Fruit fly (Drosophila melanogaster) ovary, adult (tissue): ENCODE data around the gene Argk1.

ENCODE experiments used
- CG17801 ChIP-seq: fragments of 200-800 bp; optimal IDR thresholded peaks from 2 replicates; lab custom pipeline; 2019; ENCODE audit warnings: missing biosample characterization, mild to moderate bottlenecking, missing genetic modification characterization, moderate library complexity; ENCODE audit not compliant: partially characterized antibody

Gene Argk1

dm6 chr3L:9023627-9024026 is 42.2 kb downstream of the Argk1 start:
- no peak for TF ChIP-seq CG17801

DNA sequence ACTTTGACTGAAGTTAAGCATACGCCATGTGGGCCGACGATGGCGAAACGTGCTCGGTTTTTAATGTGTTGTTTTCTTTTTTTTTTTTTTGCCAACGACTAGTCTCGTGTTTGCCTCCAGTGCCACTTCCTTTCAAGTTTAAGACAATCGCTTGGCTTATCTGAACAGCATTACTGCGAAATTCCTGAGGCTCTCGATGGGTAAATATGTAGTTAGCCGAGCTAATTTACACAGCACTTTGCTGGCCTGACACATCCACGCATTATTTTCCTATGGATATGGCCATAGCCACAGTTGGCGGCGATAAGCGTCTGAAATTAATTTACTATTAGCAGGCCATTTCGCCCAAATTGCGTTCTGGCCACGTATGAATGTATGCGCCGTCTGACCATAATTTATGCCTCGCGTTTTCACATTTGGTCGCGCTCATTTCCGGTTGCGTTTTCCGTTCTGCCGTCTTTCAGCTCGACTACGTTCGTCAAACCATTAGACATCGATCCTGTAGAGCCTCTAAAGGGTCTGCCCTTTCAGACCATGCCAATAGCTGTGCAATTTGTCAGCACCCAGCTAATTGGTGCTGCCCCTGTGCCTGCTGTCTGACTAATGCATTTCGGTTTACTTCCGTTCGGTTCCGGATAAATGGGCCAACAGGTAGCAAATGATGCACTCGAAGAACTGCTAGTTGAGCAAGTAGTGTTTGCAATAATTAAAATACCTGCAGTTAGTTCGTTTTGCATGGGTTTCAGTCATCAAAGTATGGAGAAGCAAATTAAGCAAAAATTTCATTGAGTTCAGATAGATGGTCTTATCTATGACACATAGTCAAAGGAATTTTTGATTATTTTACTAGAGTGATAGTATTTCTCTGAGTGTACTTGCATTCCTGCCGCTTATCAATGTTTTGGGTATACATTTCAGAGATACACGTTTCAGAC is 45.1 kb downstream of the Argk1 start:
- TF ChIP-seq CG17801: no peak

DNA sequence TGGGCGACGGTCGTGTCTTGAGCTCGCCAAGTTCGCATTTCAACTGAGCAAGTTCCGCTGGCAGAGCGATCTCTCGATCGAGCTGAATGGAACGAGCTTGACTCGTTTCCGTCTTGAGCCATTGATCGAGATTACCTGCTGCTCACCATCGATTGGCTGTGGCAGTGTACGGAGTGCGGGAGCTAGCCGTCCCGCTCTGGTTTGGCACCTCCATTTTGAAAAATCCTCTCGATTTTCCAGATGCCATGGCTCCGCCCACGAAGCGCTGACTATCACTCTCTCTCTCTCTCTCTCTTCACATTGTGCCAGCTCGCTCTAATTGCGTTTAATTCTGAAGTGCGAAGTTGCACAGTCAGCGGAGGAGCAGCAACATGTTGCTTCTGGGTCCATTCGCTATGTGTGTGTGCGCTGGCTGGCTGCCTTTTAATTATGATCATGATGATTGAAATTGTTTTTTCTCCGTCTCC is 46.6 kb downstream of the Argk1 start, which contains the start of gene Doc2:
Gene Doc2 (minus strand): TSS at position 51 of the 467 bp plus-strand sequence.
- TF ChIP-seq CG17801: no peak

dm6 chr3L:9017414-9017813 is 48.4 kb downstream of the Argk1 start:
- no peak for TF ChIP-seq CG17801

DNA sequence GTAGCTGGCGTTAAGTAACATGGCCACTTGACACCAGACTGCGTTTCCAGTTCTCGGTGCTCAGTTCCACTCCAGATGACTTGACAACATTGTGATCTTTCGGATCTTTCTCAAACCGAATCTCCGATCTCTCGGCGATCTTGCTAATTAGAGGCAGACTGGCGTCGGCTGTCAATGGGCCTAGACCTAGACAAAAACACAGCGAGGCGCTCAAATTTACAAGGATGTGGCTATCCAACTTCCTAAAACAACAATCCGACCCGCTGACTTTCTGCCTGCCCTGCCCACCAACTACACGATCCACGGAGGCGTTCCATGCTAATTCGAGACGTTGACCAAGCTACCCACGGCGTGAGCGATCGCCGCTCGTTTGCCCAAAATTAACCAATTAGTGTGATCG is 52.1 kb downstream of the Argk1 start:
- TF ChIP-seq CG17801: no peak

DNA sequence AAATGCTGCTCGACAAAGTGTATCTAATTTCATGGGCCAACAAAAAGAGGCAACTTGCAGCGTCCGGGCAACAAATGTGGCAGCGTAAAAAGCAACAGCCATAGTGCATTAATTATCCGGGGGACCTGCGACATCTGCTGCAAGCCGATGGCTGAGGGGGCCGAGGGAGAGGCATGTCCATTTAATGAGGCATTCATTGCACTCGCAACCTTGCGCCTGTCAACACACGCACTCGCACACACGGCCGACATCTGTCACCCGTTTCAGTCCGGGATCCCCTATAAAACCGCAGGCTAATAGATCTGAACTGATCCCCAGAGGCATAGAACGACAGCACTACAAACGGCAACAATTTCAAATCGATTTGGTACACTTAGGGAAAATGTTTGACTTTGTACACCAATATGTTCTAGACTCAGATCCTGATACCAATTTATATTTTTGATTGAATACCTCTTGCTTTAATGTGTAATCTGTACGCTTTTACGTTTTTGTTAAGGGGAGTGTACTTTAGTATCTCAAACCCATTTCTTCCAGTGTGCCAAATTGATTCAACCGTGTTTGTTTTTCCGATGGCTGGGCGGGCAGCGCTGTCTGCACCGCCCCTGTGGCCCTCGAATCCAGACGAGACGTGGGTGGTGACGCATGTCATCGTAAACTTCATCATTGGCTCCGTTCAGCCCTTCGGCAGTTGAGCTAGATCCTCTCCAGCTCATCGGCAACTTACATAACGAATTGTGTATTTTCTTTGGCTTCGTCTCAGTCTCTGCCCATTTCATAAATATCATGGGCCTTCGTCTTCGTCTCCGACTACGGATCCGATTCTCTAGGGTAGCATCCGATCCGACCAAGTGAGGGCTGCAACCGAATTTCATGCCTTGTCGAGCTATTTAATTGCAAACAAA is 54.1 kb downstream of the Argk1 start:
- no peak for TF ChIP-seq CG17801

DNA sequence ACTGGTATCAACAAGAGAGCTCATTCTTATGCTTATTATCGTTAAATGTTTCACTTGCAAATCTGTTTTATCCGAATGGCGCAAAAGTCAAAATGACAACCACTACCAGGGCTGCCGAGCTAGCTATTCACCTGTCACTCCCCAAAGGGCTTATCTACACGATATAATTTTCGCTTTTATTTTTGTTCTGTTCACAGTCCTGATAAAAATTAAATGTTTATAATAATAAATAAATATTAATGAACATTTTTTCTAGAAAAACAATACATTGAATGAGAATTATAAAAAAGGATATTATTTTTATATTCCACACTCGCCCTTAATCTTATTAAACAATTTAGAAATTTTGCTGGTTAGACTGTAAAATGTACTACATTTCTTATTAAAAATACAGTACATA is 56.1 kb downstream of the Argk1 start, which contains the start of gene CG5194:
Gene CG5194 (minus strand): TSS at position 101 of the 400 bp plus-strand sequence.
- TF ChIP-seq CG17801: no peak

dm6 chr3L:9004788-9005246 is 61.0 kb downstream of the Argk1 start, which contains the start of gene Doc3:
Doc3 (plus strand) TSS chr3L:9005196.
- no peak for TF ChIP-seq CG17801

- TF ChIP-seq CG17801: no peak
Observed at dm6 chr3L:9003369-9003768, 62.5 kb downstream of the Argk1 start.

- no peak for TF ChIP-seq CG17801
Observed at dm6 chr3L:9002527-9002926, 63.3 kb downstream of the Argk1 start.
